Fruit fly (Drosophila melanogaster): ENCODE data around the gene Mst36Fb.

Gene Mst36Fb

dm6 chr2L:18665952-18666606 is 8.8 kb downstream of the Mst36Fb start:
- TF ChIP-seq pan (optimal IDR thresholded peaks at IDR 0.05) (peak; percentile 26), EcR (GFP tag; optimal IDR thresholded peaks at IDR 0.05) (no peak)

dm6 chr2L:18664707-18665550 is 10.0 kb downstream of the Mst36Fb start:
- TF ChIP-seq CG8478 (optimal IDR thresholded peaks at IDR 0.05) (no peak), psq (optimal IDR thresholded peaks at IDR 0.05) (no peak), usp (GFP tag; optimal IDR thresholded peaks at IDR 0.05) (no peak), EcR (GFP tag; optimal IDR thresholded peaks at IDR 0.05) (peak in 1 of 2 experiments; percentile 82), pan (optimal IDR thresholded peaks at IDR 0.05) (no peak)

- no peak for TF ChIP-seq usp (GFP tag; optimal IDR thresholded peaks at IDR 0.05)
- no peak for TF ChIP-seq CG8478 (optimal IDR thresholded peaks at IDR 0.05)
- no peak for TF ChIP-seq Dll (optimal IDR thresholded peaks at IDR 0.05)
- no peak for TF ChIP-seq pan (optimal IDR thresholded peaks at IDR 0.05)
- TF ChIP-seq psq (optimal IDR thresholded peaks at IDR 0.05) = no peak
- no peak for TF ChIP-seq EcR (GFP tag; optimal IDR thresholded peaks at IDR 0.05)
Observed at dm6 chr2L:18663395-18663794, 11.5 kb downstream of the Mst36Fb start.

dm6 chr2L:18658108-18658507 is 16.8 kb downstream of the Mst36Fb start:
- TF ChIP-seq usp (GFP tag; optimal IDR thresholded peaks at IDR 0.05) (no peak), EcR (GFP tag; optimal IDR thresholded peaks at IDR 0.05) (no peak), pan (optimal IDR thresholded peaks at IDR 0.05) (no peak), psq (optimal IDR thresholded peaks at IDR 0.05) (no peak), CG8478 (optimal IDR thresholded peaks at IDR 0.05) (no peak), Dll (optimal IDR thresholded peaks at IDR 0.05) (no peak)

- no peak for TF ChIP-seq CG8478 (optimal IDR thresholded peaks at IDR 0.05)
- TF ChIP-seq pan (optimal IDR thresholded peaks at IDR 0.05) = no peak
- no peak for TF ChIP-seq EcR (GFP tag; optimal IDR thresholded peaks at IDR 0.05)
- no peak for TF ChIP-seq psq (optimal IDR thresholded peaks at IDR 0.05)
- no peak for TF ChIP-seq Dll (optimal IDR thresholded peaks at IDR 0.05)
- TF ChIP-seq usp (GFP tag; optimal IDR thresholded peaks at IDR 0.05) = no peak
Observed at dm6 chr2L:18656691-18657237, 18.1 kb downstream of the Mst36Fb start.

- TF ChIP-seq psq (optimal IDR thresholded peaks at IDR 0.05) (no peak), pan (optimal IDR thresholded peaks at IDR 0.05) (peak; percentile 80), EcR (GFP tag; optimal IDR thresholded peaks at IDR 0.05) (no peak)
Observed at dm6 chr2L:18653328-18653675, 21.6 kb downstream of the Mst36Fb start.

dm6 chr2L:18652663-18653327 is 22.1 kb downstream of the Mst36Fb start, which contains the start of gene Cyp310a1:
Gene Cyp310a1, minus strand, starts transcription at chr2L:18653010.
- TF ChIP-seq EcR (GFP tag; optimal IDR thresholded peaks at IDR 0.05) = no peak
- no peak for TF ChIP-seq Dll (optimal IDR thresholded peaks at IDR 0.05)
- TF ChIP-seq usp (GFP tag; optimal IDR thresholded peaks at IDR 0.05) = no peak
- no peak for TF ChIP-seq CG8478 (optimal IDR thresholded peaks at IDR 0.05)
- TF ChIP-seq psq (optimal IDR thresholded peaks at IDR 0.05) = no peak
- no peak for TF ChIP-seq pan (optimal IDR thresholded peaks at IDR 0.05)

dm6 chr2L:18647857-18648652 is 26.8 kb downstream of the Mst36Fb start:
- TF ChIP-seq Dll (optimal IDR thresholded peaks at IDR 0.05) = no peak
- TF ChIP-seq EcR (GFP tag; optimal IDR thresholded peaks at IDR 0.05) = no peak
- TF ChIP-seq CG8478 (optimal IDR thresholded peaks at IDR 0.05) = no peak
- TF ChIP-seq psq (optimal IDR thresholded peaks at IDR 0.05) = no peak
- no peak for TF ChIP-seq pan (optimal IDR thresholded peaks at IDR 0.05)
- TF ChIP-seq usp (GFP tag; optimal IDR thresholded peaks at IDR 0.05) = no peak

- TF ChIP-seq EcR (GFP tag; optimal IDR thresholded peaks at IDR 0.05) (no peak), pan (optimal IDR thresholded peaks at IDR 0.05) (peak; percentile 63), usp (GFP tag; optimal IDR thresholded peaks at IDR 0.05) (no peak), psq (optimal IDR thresholded peaks at IDR 0.05) (no peak), CG8478 (optimal IDR thresholded peaks at IDR 0.05) (no peak)
Observed at dm6 chr2L:18645468-18645867, 29.4 kb downstream of the Mst36Fb start.

- TF ChIP-seq EcR (GFP tag; optimal IDR thresholded peaks at IDR 0.05) = no peak
- no peak for TF ChIP-seq pan (optimal IDR thresholded peaks at IDR 0.05)
- no peak for TF ChIP-seq usp (GFP tag; optimal IDR thresholded peaks at IDR 0.05)
- no peak for TF ChIP-seq CG8478 (optimal IDR thresholded peaks at IDR 0.05)
- TF ChIP-seq Dll (optimal IDR thresholded peaks at IDR 0.05) = no peak
- no peak for TF ChIP-seq psq (optimal IDR thresholded peaks at IDR 0.05)
Observed at dm6 chr2L:18641087-18641486, 33.8 kb downstream of the Mst36Fb start.

- TF ChIP-seq EcR (GFP tag; optimal IDR thresholded peaks at IDR 0.05) (no peak), psq (optimal IDR thresholded peaks at IDR 0.05) (no peak), usp (GFP tag; optimal IDR thresholded peaks at IDR 0.05) (no peak), pan (optimal IDR thresholded peaks at IDR 0.05) (no peak), CG8478 (optimal IDR thresholded peaks at IDR 0.05) (no peak), Dll (optimal IDR thresholded peaks at IDR 0.05) (no peak)
Observed at dm6 chr2L:18638945-18639344, 35.9 kb downstream of the Mst36Fb start.

Data from whole organism.